Fruit fly (Drosophila melanogaster) whole organism, adult: ENCODE results near the gene sky.

Source experiments
- CG11617 ChIP-seq: fragments of 200-800 bp; sonication (Bioruptor generic); optimal IDR thresholded peaks from 2 replicates; lab custom pipeline; 2017; ENCODE audit warnings: mild to moderate bottlenecking, missing biosample characterization, missing genetic modification reagents, missing genetic modification characterization
- CG12768 ChIP-seq: fragments of 200-800 bp; sonication (Bioruptor generic); optimal IDR thresholded peaks from 2 replicates; lab custom pipeline; 2017; ENCODE audit warnings: missing biosample characterization, missing genetic modification characterization, mild to moderate bottlenecking, moderate library complexity, missing genetic modification reagents
- CG14711 ChIP-seq: fragments of 200-800 bp; sonication (Bioruptor generic); optimal IDR thresholded peaks from 2 replicates; lab custom pipeline; 2018; ENCODE audit warnings: missing biosample characterization, mild to moderate bottlenecking, missing genetic modification characterization, moderate library complexity
- CG1620 ChIP-seq: fragments of 200-800 bp; sonication (Bioruptor generic); optimal IDR thresholded peaks from 2 replicates; lab custom pipeline; 2016; ENCODE audit warnings: missing biosample characterization, missing genetic modification characterization
- CG33017 ChIP-seq: fragments of 200-800 bp; sonication (Bioruptor generic); optimal IDR thresholded peaks from 2 replicates; lab custom pipeline; 2018; ENCODE audit warnings: missing biosample characterization, mild to moderate bottlenecking, missing genetic modification characterization, moderate library complexity
- CG5204 ChIP-seq: fragments of 200-800 bp; sonication (Bioruptor generic); optimal IDR thresholded peaks from 2 replicates; lab custom pipeline; 2016; ENCODE audit warnings: missing biosample characterization, missing genetic modification characterization
- CG7045 ChIP-seq: fragments of 200-800 bp; sonication (Bioruptor generic); optimal IDR thresholded peaks from 2 replicates; lab custom pipeline; 2017; ENCODE audit warnings: missing biosample characterization, mild to moderate bottlenecking, missing genetic modification characterization
- CG7101 ChIP-seq: fragments of 200-800 bp; sonication (Bioruptor generic); optimal IDR thresholded peaks from 2 replicates; lab custom pipeline; 2018; ENCODE audit warnings: missing biosample characterization, mild to moderate bottlenecking, missing genetic modification characterization, moderate library complexity
- Clk ChIP-seq: fragments of 200-800 bp; sonication (Bioruptor generic); optimal IDR thresholded peaks from 2 replicates; lab custom pipeline; 2017; ENCODE audit warnings: missing biosample characterization, missing genetic modification characterization
- Crg-1 ChIP-seq: fragments of 200-800 bp; sonication (Bioruptor generic); optimal IDR thresholded peaks from 2 replicates; lab custom pipeline; 2016; ENCODE audit warnings: missing biosample characterization, missing genetic modification characterization
- Hr96 ChIP-seq: fragments of 200-800 bp; sonication (Bioruptor generic); optimal IDR thresholded peaks from 2 replicates; lab custom pipeline; 2016; ENCODE audit warnings: missing biosample characterization, missing genetic modification characterization
- Mnt ChIP-seq: fragments of 200-800 bp; sonication (Bioruptor generic); optimal IDR thresholded peaks from 2 replicates; lab custom pipeline; 2016; ENCODE audit warnings: missing biosample characterization, mild to moderate bottlenecking, missing genetic modification characterization
- bab1 ChIP-seq: fragments of 200-800 bp; sonication (Bioruptor generic); optimal IDR thresholded peaks from 3 replicates; lab custom pipeline; 2019; ENCODE audit warnings: missing biosample characterization, mild to moderate bottlenecking, missing genetic modification characterization, moderate library complexity
- cic ChIP-seq: fragments of 200-800 bp; sonication (Bioruptor generic); optimal IDR thresholded peaks from 2 replicates; lab custom pipeline; 2017; ENCODE audit warnings: missing biosample characterization, mild to moderate bottlenecking, missing genetic modification characterization, moderate library complexity
- cnc ChIP-seq, 2 experiments: fragments of >200 bp; optimal IDR thresholded peaks; 2 replicates each; lab custom pipeline; 2017
- kay ChIP-seq: fragments of 200-800 bp; sonication (Bioruptor generic); peaks from one replicate; lab custom pipeline; 2016; ENCODE audit warnings: missing biosample characterization, missing genetic modification characterization, borderline replicate concordance
- ovo ChIP-seq: fragments of 200-800 bp; sonication (Bioruptor generic); optimal IDR thresholded peaks from 2 replicates; lab custom pipeline; 2016; ENCODE audit warnings: missing biosample characterization, missing genetic modification characterization
- pad ChIP-seq: fragments of 200-800 bp; sonication (Bioruptor generic); optimal IDR thresholded peaks from 3 replicates; lab custom pipeline; 2017; ENCODE audit warnings: missing biosample characterization, missing genetic modification characterization, mild to moderate bottlenecking, moderate library complexity, missing genetic modification reagents
- tj ChIP-seq: fragments of 200-800 bp; sonication (Bioruptor generic); optimal IDR thresholded peaks from 3 replicates; lab custom pipeline; 2017; ENCODE audit warnings: missing biosample characterization, mild to moderate bottlenecking, missing genetic modification characterization, moderate library complexity
- toe ChIP-seq: fragments of 200-800 bp; sonication (Bioruptor generic); optimal IDR thresholded peaks from 2 replicates; lab custom pipeline; 2016; ENCODE audit warnings: missing biosample characterization, missing genetic modification characterization

Gene sky

dm6 chr2L:20835501-20835900, 83.2 kb downstream of the sky start, which contains the start of gene Oseg5:
Gene Oseg5, minus strand, starts transcription at chr2L:20835840.
- TF ChIP-seq CG5204 (GFP tag; lab: Kevin White, UChicago) (no peak), cnc (optimal IDR thresholded peaks at IDR 0.05; lab: Kevin White, UChicago) (no peak), Crg-1 (GFP tag; lab: Kevin White, UChicago) (no peak), pad (GFP tag; lab: Kevin White, UChicago) (no peak), CG1620 (no peak), CG11617 (GFP tag; lab: Kevin White, UChicago) (no peak), CG7101 (no peak), ovo (GFP tag; lab: Kevin White, UChicago) (no peak), tj (GFP tag; lab: Kevin White, UChicago) (no peak), CG7045 (no peak), kay (GFP tag; lab: Kevin White, UChicago) (no peak), Hr96 (no peak)

DNA sequence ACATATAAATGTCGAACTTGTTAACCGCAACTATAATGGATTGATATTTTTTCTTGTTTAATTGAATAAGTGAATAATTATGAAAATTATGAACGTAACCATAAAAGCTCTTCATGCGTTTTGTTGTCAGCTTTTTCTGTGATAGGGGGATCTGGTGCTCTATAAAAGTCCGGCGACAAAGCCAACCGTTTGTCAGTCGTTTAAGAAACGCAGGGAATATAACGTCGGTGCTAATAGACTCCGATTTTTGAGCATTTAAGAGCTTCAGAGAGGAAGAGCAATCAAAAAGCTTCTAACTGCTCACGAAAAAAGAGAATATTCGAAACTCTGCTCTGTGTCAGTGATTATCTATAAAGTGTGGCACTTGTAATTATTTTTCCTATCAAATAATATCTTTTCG, 87.7 kb downstream of the sky start, which contains the start of gene CG31674:
Gene CG31674 (plus strand): TSS at position 203 of the 400 bp plus-strand sequence.
- TF ChIP-seq cic = peak; percentile 55
- no peak for TF ChIP-seq toe (GFP tag; lab: Kevin White, UChicago)
- peak; percentile 72 for TF ChIP-seq bab1 (GFP tag; lab: Kevin White, UChicago)
- no peak for TF ChIP-seq ovo (GFP tag; lab: Kevin White, UChicago)
- TF ChIP-seq Mnt = peak; percentile 35
- TF ChIP-seq tj (GFP tag; lab: Kevin White, UChicago) = peak; percentile 1
- peak; percentile 4 for TF ChIP-seq CG1620
- no peak for TF ChIP-seq CG7045
- TF ChIP-seq cnc (optimal IDR thresholded peaks at IDR 0.05; lab: Kevin White, UChicago) = no peak
- TF ChIP-seq CG7101 = no peak
- TF ChIP-seq CG14711 (tag; lab: Kevin White, UChicago) = no peak
- peak; percentile 25 for TF ChIP-seq CG33017 (tag; lab: Kevin White, UChicago)

DNA sequence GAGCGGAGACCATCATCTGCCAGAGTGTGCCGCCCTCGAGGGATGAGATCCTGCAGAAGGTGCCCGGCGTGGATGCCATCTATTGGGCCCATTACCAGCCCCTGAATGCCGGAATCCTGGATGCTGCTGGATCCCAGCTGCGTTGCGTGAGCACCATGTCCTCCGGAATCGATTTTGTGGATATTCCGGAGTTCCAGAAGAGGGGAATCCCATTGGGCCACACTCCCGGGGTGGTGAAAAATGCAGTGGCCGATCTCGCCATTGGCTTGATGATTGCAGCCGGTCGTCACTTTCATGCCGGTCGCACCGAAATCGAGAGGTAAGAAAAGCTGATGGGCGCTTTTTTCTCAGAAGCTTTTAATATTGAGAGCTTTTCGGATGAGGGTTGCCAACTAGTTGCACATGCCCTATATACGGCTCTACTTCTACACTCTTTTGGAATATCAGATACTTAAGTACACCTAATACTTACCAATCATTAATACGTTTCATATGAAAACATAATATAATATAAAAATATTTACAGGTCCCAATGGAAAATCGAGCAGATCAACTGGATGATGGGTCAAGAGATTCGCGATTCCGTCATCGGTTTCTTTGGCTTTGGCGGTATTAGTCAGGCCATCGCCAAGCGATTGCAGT, 88.9 kb downstream of the sky start:
- TF ChIP-seq CG14711 (tag; lab: Kevin White, UChicago) (peak; percentile 93), CG7045 (no peak), CG7101 (peak; percentile 22), bab1 (GFP tag; lab: Kevin White, UChicago) (peak; percentile 0), CG33017 (tag; lab: Kevin White, UChicago) (peak; percentile 16), Crg-1 (GFP tag; lab: Kevin White, UChicago) (no peak), tj (GFP tag; lab: Kevin White, UChicago) (peak; percentile 45), CG1620 (no peak), cic (peak; percentile 24), kay (GFP tag; lab: Kevin White, UChicago) (no peak), Hr96 (no peak), pad (GFP tag; lab: Kevin White, UChicago) (peak; percentile 0), CG5204 (GFP tag; lab: Kevin White, UChicago) (no peak), cnc (optimal IDR thresholded peaks at IDR 0.05; lab: Kevin White, UChicago) (no peak), CG11617 (GFP tag; lab: Kevin White, UChicago) (peak; percentile 21), Clk (GFP tag; lab: Kevin White, UChicago) (no peak), Mnt (peak; percentile 7), ovo (GFP tag; lab: Kevin White, UChicago) (peak; percentile 9), CG12768 (GFP tag; lab: Kevin White, UChicago) (no peak), toe (GFP tag; lab: Kevin White, UChicago) (no peak)

DNA sequence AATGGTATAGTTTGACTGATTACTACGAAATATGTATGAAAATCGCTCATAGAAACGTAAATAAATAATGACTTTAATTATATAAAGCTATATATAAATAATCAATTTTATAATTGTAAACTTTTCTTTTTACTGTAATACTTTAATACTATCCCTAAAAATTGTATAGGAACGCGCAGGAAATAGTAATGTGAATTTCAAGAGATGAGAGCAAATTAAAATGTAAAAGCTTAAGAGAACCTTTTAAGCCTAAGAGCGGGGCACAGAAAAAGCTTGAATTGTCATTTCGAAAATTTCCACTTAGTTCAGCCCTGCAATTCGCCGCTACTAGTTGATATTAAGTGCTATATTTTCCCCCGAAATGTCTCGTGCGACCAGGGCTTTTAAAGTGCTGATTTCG, 89.4 kb downstream of the sky start, which contains the start of gene CG31673:
Gene CG31673 (plus strand): TSS at position 301 of the 400 bp plus-strand sequence.
- TF ChIP-seq Hr96 (no peak), Clk (GFP tag; lab: Kevin White, UChicago) (no peak), CG5204 (GFP tag; lab: Kevin White, UChicago) (no peak), ovo (GFP tag; lab: Kevin White, UChicago) (no peak), tj (GFP tag; lab: Kevin White, UChicago) (no peak), CG14711 (tag; lab: Kevin White, UChicago) (no peak), CG33017 (tag; lab: Kevin White, UChicago) (no peak), Mnt (no peak), cnc (optimal IDR thresholded peaks at IDR 0.05; lab: Kevin White, UChicago) (no peak), toe (GFP tag; lab: Kevin White, UChicago) (no peak), CG7101 (no peak), CG7045 (no peak), pad (GFP tag; lab: Kevin White, UChicago) (no peak)

dm6 chr2L:20828701-20829100, 90.0 kb downstream of the sky start:
- no peak for TF ChIP-seq Hr96
- no peak for TF ChIP-seq toe (GFP tag; lab: Kevin White, UChicago)
- TF ChIP-seq cic = peak; percentile 55

- no peak for TF ChIP-seq CG5204 (GFP tag; lab: Kevin White, UChicago)
- TF ChIP-seq tj (GFP tag; lab: Kevin White, UChicago) = no peak
- no peak for TF ChIP-seq CG11617 (GFP tag; lab: Kevin White, UChicago)
- no peak for TF ChIP-seq bab1 (GFP tag; lab: Kevin White, UChicago)
- TF ChIP-seq Mnt = no peak
- TF ChIP-seq CG12768 (GFP tag; lab: Kevin White, UChicago) = no peak
- no peak for TF ChIP-seq Clk (GFP tag; lab: Kevin White, UChicago)
- TF ChIP-seq CG33017 (tag; lab: Kevin White, UChicago) = no peak
- TF ChIP-seq CG14711 (tag; lab: Kevin White, UChicago) = no peak
- no peak for TF ChIP-seq ovo (GFP tag; lab: Kevin White, UChicago)
These were observed 91.7 kb downstream of the sky start for dm6 chr2L:20827045-20827444.
